Worm (Caenorhabditis elegans): Measurements from ENCODE around the gene bud-13.

DNA sequence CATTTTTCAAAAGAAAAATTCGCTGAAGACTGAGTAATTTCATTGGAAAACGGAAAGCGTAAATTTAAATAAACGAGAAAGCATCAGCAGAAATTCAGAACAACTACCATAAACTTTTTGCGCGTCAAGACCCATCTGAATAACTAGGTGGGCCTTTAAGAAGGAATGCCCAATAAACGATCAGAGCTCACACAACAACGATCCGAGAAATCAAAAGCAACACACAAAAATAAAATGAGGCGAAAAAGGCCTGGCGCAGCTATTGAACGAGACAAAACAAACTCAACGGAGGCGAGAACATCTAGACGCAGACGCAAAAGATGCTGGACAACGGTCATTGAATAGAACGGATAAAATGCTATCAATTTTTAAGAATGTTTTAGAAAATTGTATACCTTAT is 31.4 kb upstream of the bud-13 start:
- TF ChIP-seq sea-1 (GFP tag; conservative IDR thresholded peaks at IDR 0.05): no peak
- no peak for TF ChIP-seq ets-7 (tag; optimal IDR thresholded peaks at IDR 0.05)
- TF ChIP-seq ama-1 (optimal IDR thresholded peaks at IDR 0.05): no peak
- no peak for TF ChIP-seq ceh-13 (GFP tag; optimal IDR thresholded peaks at IDR 0.05)
- no peak for TF ChIP-seq flt-1 (GFP tag; IDR thresholded peaks at IDR 0.05)
- TF ChIP-seq scrt-1 (GFP tag; IDR thresholded peaks at IDR 0.05): no peak
- no peak for TF ChIP-seq pes-1 (GFP tag; IDR thresholded peaks at IDR 0.05)
- no peak for TF ChIP-seq hmbx-1 (tag; optimal IDR thresholded peaks at IDR 0.05)
- TF ChIP-seq B0310.2 (tag; optimal IDR thresholded peaks at IDR 0.05): no peak
